Fruit fly (Drosophila melanogaster): ENCODE results near the gene CG42818.

CG42818 gene

DNA sequence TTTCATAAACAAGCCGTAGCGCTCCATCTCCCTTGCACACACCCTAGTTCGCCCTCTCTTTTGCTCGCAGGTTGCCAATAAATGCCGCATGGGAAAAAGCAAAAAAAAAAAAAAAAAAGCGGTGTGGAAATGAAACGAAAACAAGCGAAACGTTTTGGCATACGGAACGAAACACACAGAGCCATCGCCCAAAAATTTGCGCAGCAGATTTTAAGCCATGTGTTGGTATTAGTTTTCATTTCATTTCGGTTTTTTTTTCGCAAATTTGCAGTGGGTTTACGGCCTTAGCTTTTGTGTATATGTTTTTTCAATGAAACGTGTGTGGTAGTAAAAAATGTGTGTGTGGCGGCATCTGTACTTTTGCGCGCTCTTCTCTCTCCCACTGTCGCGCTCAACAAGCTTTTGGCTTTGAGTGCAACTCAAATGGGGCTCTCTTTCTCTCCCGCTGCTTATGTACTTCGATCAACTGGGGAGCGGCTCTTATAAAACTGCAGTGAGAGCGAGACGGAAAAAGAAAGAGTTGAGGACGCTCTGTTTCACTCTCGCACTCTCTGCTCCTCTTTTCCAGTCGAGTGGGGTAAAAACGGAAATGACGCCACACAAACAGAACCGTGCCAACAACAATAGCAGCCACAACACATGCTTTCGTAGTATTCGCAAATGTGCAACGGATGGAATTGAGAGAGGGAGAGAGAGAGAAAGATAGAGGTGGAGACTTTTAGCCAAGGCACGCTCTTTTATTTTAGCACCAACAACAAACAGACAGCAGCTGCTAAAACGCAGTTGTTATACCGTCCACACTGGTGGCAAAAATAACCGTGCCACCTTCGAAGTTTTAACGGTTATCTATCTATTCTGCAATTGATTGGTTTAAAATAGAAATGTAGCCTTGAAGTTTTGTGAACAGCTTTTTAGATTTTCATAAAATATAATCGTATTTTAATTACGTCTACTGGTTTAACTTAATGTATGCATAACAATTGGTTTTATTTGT, 42.9 kb downstream of the CG42818 start:
- peak; percentile 70 for TF ChIP-seq CG7101 (tag; optimal IDR thresholded peaks at IDR 0.05)
- peak; percentile 72 for TF ChIP-seq CG7045 (GFP tag; optimal IDR thresholded peaks at IDR 0.05)
- TF ChIP-seq pad (GFP tag; optimal IDR thresholded peaks at IDR 0.05) = peak; percentile 100
- TF ChIP-seq ovo (GFP tag; optimal IDR thresholded peaks at IDR 0.05) = peak; percentile 25
- peak; percentile 15 for TF ChIP-seq Hr96 (GFP tag; optimal IDR thresholded peaks at IDR 0.05)
- TF ChIP-seq CG1620 (GFP tag; optimal IDR thresholded peaks at IDR 0.05) = peak; percentile 22
- peak; percentile 79 for TF ChIP-seq CG33017 (tag; optimal IDR thresholded peaks at IDR 0.05)
- TF ChIP-seq cic (GFP tag; optimal IDR thresholded peaks at IDR 0.05) = peak; percentile 100
- peak; percentile 54 for TF ChIP-seq Crg-1 (GFP tag; optimal IDR thresholded peaks at IDR 0.05)
- peak; percentile 97 for TF ChIP-seq kay (GFP tag; ENCODE audit: borderline replicate concordance)
- TF ChIP-seq CG5204 (GFP tag; optimal IDR thresholded peaks at IDR 0.05) = peak; percentile 77
- peak; percentile 62 for TF ChIP-seq Clk (GFP tag; optimal IDR thresholded peaks at IDR 0.05)
- TF ChIP-seq toe (GFP tag; optimal IDR thresholded peaks at IDR 0.05) = no peak
- TF ChIP-seq cnc (optimal IDR thresholded peaks at IDR 0.05) = no peak
- peak; percentile 76 for TF ChIP-seq bab1 (GFP tag; optimal IDR thresholded peaks at IDR 0.05)
- TF ChIP-seq Mnt (GFP tag; optimal IDR thresholded peaks at IDR 0.05) = peak; percentile 94
- TF ChIP-seq CG12768 (GFP tag; optimal IDR thresholded peaks at IDR 0.05) = peak; percentile 81
- peak; percentile 42 for TF ChIP-seq tj (GFP tag; optimal IDR thresholded peaks at IDR 0.05)
- peak; percentile 57 for TF ChIP-seq CG14711 (tag; optimal IDR thresholded peaks at IDR 0.05)
- TF ChIP-seq CG11617 (GFP tag; optimal IDR thresholded peaks at IDR 0.05) = peak; percentile 53

DNA sequence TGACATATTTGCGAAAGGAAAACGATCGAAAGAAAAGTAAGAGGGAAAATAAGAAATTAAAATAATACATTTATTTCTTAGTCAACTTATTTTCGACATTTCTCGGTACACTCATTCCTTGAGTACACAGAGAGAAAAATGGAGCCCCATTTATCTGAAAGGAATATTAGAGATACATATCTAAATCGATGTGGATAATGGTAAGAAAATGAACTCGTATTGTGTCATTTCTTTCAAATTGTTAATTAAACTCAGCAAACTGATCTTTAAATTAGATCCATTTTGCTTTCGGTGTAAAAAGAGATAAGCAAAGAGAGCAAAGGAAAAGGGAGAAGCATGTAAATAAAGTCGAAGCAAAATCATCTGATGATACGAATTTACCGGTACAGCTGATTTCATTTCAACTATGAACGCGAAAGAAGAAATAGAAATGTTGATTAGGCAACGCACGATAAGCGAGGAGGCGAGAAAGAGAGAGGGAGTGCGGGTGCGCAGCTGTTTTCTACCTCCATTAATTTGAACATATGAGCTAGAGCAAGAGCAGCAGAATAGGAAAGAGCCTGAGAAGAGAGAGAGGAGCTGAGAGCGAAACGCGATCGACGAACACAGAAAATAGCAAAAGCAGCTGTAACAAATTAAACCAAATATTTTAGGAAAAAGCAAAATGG, 44.1 kb downstream of the CG42818 start:
- TF ChIP-seq pad (GFP tag; optimal IDR thresholded peaks at IDR 0.05) = no peak
- peak; percentile 30 for TF ChIP-seq CG1620 (GFP tag; optimal IDR thresholded peaks at IDR 0.05)
- no peak for TF ChIP-seq cnc (optimal IDR thresholded peaks at IDR 0.05)
- TF ChIP-seq CG33017 (tag; optimal IDR thresholded peaks at IDR 0.05) = peak; percentile 86
- peak; percentile 86 for TF ChIP-seq CG14711 (tag; optimal IDR thresholded peaks at IDR 0.05)
- TF ChIP-seq toe (GFP tag; optimal IDR thresholded peaks at IDR 0.05) = peak; percentile 22
- peak; percentile 21 for TF ChIP-seq Mnt (GFP tag; optimal IDR thresholded peaks at IDR 0.05)
- peak; percentile 45 for TF ChIP-seq CG5204 (GFP tag; optimal IDR thresholded peaks at IDR 0.05)
- no peak for TF ChIP-seq tj (GFP tag; optimal IDR thresholded peaks at IDR 0.05)
- peak; percentile 6 for TF ChIP-seq CG12768 (GFP tag; optimal IDR thresholded peaks at IDR 0.05)
- TF ChIP-seq kay (GFP tag; ENCODE audit: borderline replicate concordance) = peak; percentile 90
- TF ChIP-seq bab1 (GFP tag; optimal IDR thresholded peaks at IDR 0.05) = peak; percentile 62
- no peak for TF ChIP-seq cic (GFP tag; optimal IDR thresholded peaks at IDR 0.05)
- peak; percentile 35 for TF ChIP-seq CG7045 (GFP tag; optimal IDR thresholded peaks at IDR 0.05)
- peak; percentile 54 for TF ChIP-seq Clk (GFP tag; optimal IDR thresholded peaks at IDR 0.05)
- no peak for TF ChIP-seq Hr96 (GFP tag; optimal IDR thresholded peaks at IDR 0.05)
- TF ChIP-seq ovo (GFP tag; optimal IDR thresholded peaks at IDR 0.05) = no peak
- TF ChIP-seq CG7101 (tag; optimal IDR thresholded peaks at IDR 0.05) = peak; percentile 83
- no peak for TF ChIP-seq CG11617 (GFP tag; optimal IDR thresholded peaks at IDR 0.05)

dm6 chr2L:16286360-16287005, 44.7 kb downstream of the CG42818 start:
- TF ChIP-seq CG1620 (GFP tag; optimal IDR thresholded peaks at IDR 0.05) (no peak), toe (GFP tag; optimal IDR thresholded peaks at IDR 0.05) (no peak), Clk (GFP tag; optimal IDR thresholded peaks at IDR 0.05) (no peak), cic (GFP tag; optimal IDR thresholded peaks at IDR 0.05) (peak; percentile 87), CG11617 (GFP tag; optimal IDR thresholded peaks at IDR 0.05) (peak; percentile 77), ovo (GFP tag; optimal IDR thresholded peaks at IDR 0.05) (peak; percentile 51), bab1 (GFP tag; optimal IDR thresholded peaks at IDR 0.05) (peak; percentile 66), pad (GFP tag; optimal IDR thresholded peaks at IDR 0.05) (peak; percentile 84), CG7045 (GFP tag; optimal IDR thresholded peaks at IDR 0.05) (peak; percentile 57), kay (GFP tag; ENCODE audit: borderline replicate concordance) (peak; percentile 24), CG7101 (tag; optimal IDR thresholded peaks at IDR 0.05) (peak; percentile 75), CG14711 (tag; optimal IDR thresholded peaks at IDR 0.05) (peak; percentile 64), CG5204 (GFP tag; optimal IDR thresholded peaks at IDR 0.05) (peak; percentile 52), cnc (optimal IDR thresholded peaks at IDR 0.05) (no peak), CG33017 (tag; optimal IDR thresholded peaks at IDR 0.05) (peak; percentile 68), tj (GFP tag; optimal IDR thresholded peaks at IDR 0.05) (peak; percentile 23), Hr96 (GFP tag; optimal IDR thresholded peaks at IDR 0.05) (no peak), Crg-1 (GFP tag; optimal IDR thresholded peaks at IDR 0.05) (peak; percentile 11), CG12768 (GFP tag; optimal IDR thresholded peaks at IDR 0.05) (peak; percentile 81), Mnt (GFP tag; optimal IDR thresholded peaks at IDR 0.05) (peak; percentile 29)

DNA sequence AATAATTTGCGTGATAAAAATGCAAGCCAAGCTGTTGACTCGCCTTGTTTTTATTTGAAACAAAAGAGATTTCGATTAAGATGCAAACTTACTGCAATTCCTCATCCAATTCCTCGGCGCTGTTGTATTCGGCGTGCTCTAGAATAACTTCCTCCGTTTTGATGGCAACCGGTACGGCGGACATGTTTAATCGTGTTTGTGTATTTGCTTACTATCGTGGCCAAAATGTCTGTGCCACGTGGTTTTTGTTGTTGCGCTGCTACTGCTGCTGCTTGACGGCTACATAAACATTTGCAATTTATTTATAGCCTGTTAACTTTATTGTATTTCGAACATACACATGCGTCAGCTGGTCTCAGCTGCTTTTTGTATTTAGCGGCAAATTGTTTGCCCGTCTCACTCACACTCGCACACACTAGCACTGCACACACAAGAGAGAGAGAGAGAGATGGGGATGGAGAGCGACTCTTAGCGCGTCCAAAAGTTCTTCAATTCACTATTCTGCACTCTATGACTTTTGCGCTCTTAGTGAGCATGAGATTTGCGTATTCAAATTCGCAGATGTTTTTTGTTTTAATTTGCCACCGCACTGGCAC, 45.4 kb downstream of the CG42818 start:
- no peak for TF ChIP-seq cnc (optimal IDR thresholded peaks at IDR 0.05)
- TF ChIP-seq cic (GFP tag; optimal IDR thresholded peaks at IDR 0.05) = no peak
- no peak for TF ChIP-seq CG7045 (GFP tag; optimal IDR thresholded peaks at IDR 0.05)
- no peak for TF ChIP-seq CG11617 (GFP tag; optimal IDR thresholded peaks at IDR 0.05)
- no peak for TF ChIP-seq CG14711 (tag; optimal IDR thresholded peaks at IDR 0.05)
- no peak for TF ChIP-seq CG1620 (GFP tag; optimal IDR thresholded peaks at IDR 0.05)
- TF ChIP-seq kay (GFP tag; ENCODE audit: borderline replicate concordance) = no peak
- no peak for TF ChIP-seq Mnt (GFP tag; optimal IDR thresholded peaks at IDR 0.05)
- no peak for TF ChIP-seq Hr96 (GFP tag; optimal IDR thresholded peaks at IDR 0.05)
- no peak for TF ChIP-seq pad (GFP tag; optimal IDR thresholded peaks at IDR 0.05)
- no peak for TF ChIP-seq tj (GFP tag; optimal IDR thresholded peaks at IDR 0.05)
- no peak for TF ChIP-seq Clk (GFP tag; optimal IDR thresholded peaks at IDR 0.05)

All from whole organism, adult.